Fruit fly (Drosophila melanogaster) whole organism: ENCODE data around the gene Polr2G.

Experiments used
- CG8478 ChIP-seq: fragments of >200 bp; optimal IDR thresholded peaks from 2 replicates; lab custom pipeline; 2018; ENCODE audit warnings: inconsistent platforms
- Dll ChIP-seq: fragments of >200 bp; optimal IDR thresholded peaks from 2 replicates; lab custom pipeline; 2017
- psq ChIP-seq: fragments of >200 bp; optimal IDR thresholded peaks from 2 replicates; lab custom pipeline; 2017
- usp ChIP-seq: fragments of >200 bp; optimal IDR thresholded peaks from 2 replicates; lab custom pipeline; 2017; ENCODE audit warnings: missing biosample characterization, missing genetic modification characterization, mixed read lengths

DNA sequence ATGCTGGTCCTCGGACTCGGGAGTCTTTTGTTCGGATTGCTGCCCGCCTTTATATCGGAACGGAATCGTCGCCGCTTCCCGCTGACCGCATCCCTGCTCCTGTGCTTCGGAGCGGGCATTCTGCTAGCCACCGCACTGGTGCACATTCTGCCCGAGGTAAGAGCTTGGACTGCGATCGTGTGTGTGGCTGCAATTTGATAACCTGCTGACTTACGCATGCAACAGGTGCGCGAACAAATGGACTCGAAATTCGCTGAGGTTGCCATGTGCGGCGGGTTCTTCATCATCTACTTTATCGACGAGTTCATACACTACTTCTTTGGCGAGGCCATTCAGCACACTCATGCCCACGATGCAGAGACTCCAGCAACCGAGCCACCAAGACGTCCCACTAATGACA, 45.9 kb upstream of the Polr2G start:
- TF ChIP-seq psq (lab: Kevin White, UChicago) (no peak), Dll (lab: Kevin White, UChicago) (no peak), usp (GFP tag; lab: Kevin White, UChicago) (no peak), CG8478 (lab: Kevin White, UChicago) (no peak)
